Worm (Caenorhabditis elegans): ENCODE results near the gene mev-1.

The mev-1 gene

ce11 chrIII:10290541-10290940, 43.5 kb upstream of the mev-1 start:
- TF ChIP-seq blmp-1 (tag; optimal IDR thresholded peaks at IDR 0.05) (no peak), flh-1 (GFP tag; optimal IDR thresholded peaks at IDR 0.05) (no peak), M03D4.4 (tag; optimal IDR thresholded peaks at IDR 0.05) (no peak), mep-1 (tag; optimal IDR thresholded peaks at IDR 0.05) (no peak), nhr-76 (tag; optimal IDR thresholded peaks at IDR 0.05) (no peak), sem-2 (GFP tag; optimal IDR thresholded peaks at IDR 0.05) (no peak), hlh-1 (tag; optimal IDR thresholded peaks at IDR 0.05) (no peak), nhr-28 (tag; optimal IDR thresholded peaks at IDR 0.05) (no peak), ceh-83 (GFP tag; optimal IDR thresholded peaks at IDR 0.05) (no peak), lin-13 (tag; optimal IDR thresholded peaks at IDR 0.05) (no peak), tbx-8 (GFP tag; optimal IDR thresholded peaks at IDR 0.05) (no peak), zip-8 (tag; optimal IDR thresholded peaks at IDR 0.05) (no peak), pha-4 (tag; optimal IDR thresholded peaks at IDR 0.05) (no peak), ham-2 (GFP tag; optimal IDR thresholded peaks at IDR 0.05) (no peak), cnd-1 (tag; optimal IDR thresholded peaks at IDR 0.05) (no peak), ceh-39 (tag; optimal IDR thresholded peaks at IDR 0.05) (no peak), ces-1 (GFP tag; optimal IDR thresholded peaks at IDR 0.05) (no peak), sptf-1 (tag; optimal IDR thresholded peaks at IDR 0.05) (no peak), nhr-12 (tag; optimal IDR thresholded peaks at IDR 0.05) (no peak)

ce11 chrIII:10293362-10293761, 40.7 kb upstream of the mev-1 start:
- no peak for TF ChIP-seq ham-2 (GFP tag; optimal IDR thresholded peaks at IDR 0.05)
- TF ChIP-seq snpc-4 (tag; optimal IDR thresholded peaks at IDR 0.05), result no peak
- no peak for TF ChIP-seq hlh-1 (tag; optimal IDR thresholded peaks at IDR 0.05)
- TF ChIP-seq flh-1 (GFP tag; optimal IDR thresholded peaks at IDR 0.05), result no peak
- TF ChIP-seq lin-32 (GFP tag; optimal IDR thresholded peaks at IDR 0.05), result no peak
- no peak for TF ChIP-seq nhr-237 (tag; optimal IDR thresholded peaks at IDR 0.05)

- TF ChIP-seq snpc-4 (tag; optimal IDR thresholded peaks at IDR 0.05) (no peak), nhr-237 (tag; optimal IDR thresholded peaks at IDR 0.05) (no peak), ces-1 (GFP tag; optimal IDR thresholded peaks at IDR 0.05) (no peak), flh-1 (GFP tag; optimal IDR thresholded peaks at IDR 0.05) (no peak), ceh-83 (GFP tag; optimal IDR thresholded peaks at IDR 0.05) (no peak), bed-3 (GFP tag; optimal IDR thresholded peaks at IDR 0.05) (no peak), lin-32 (GFP tag; optimal IDR thresholded peaks at IDR 0.05) (no peak), drap-1 (GFP tag; optimal IDR thresholded peaks at IDR 0.05) (no peak), hlh-1 (tag; optimal IDR thresholded peaks at IDR 0.05) (no peak), nhr-12 (tag; optimal IDR thresholded peaks at IDR 0.05) (no peak), nhr-28 (tag; optimal IDR thresholded peaks at IDR 0.05) (no peak), zip-8 (tag; optimal IDR thresholded peaks at IDR 0.05) (no peak), mls-2 (tag; optimal IDR thresholded peaks at IDR 0.05) (no peak)
Observed at ce11 chrIII:10293946-10294345, 40.1 kb upstream of the mev-1 start.

- TF ChIP-seq elt-3 (tag; optimal IDR thresholded peaks at IDR 0.05) (no peak), ham-2 (GFP tag; optimal IDR thresholded peaks at IDR 0.05) (no peak), nhr-76 (tag; optimal IDR thresholded peaks at IDR 0.05) (no peak), nhr-2 (tag; optimal IDR thresholded peaks at IDR 0.05) (no peak), ceh-43 (GFP tag; optimal IDR thresholded peaks at IDR 0.05) (no peak), unc-62 (GFP tag; optimal IDR thresholded peaks at IDR 0.05) (no peak), nhr-28 (tag; optimal IDR thresholded peaks at IDR 0.05) (no peak), mep-1 (tag; optimal IDR thresholded peaks at IDR 0.05) (no peak), nhr-12 (tag; optimal IDR thresholded peaks at IDR 0.05) (no peak), tbx-8 (GFP tag; optimal IDR thresholded peaks at IDR 0.05) (no peak), snpc-4 (tag; optimal IDR thresholded peaks at IDR 0.05) (no peak), drap-1 (GFP tag; optimal IDR thresholded peaks at IDR 0.05) (no peak), unc-39 (tag; optimal IDR thresholded peaks at IDR 0.05) (no peak), unc-120 (tag; optimal IDR thresholded peaks at IDR 0.05; ENCODE audit: poor library complexity, severe bottlenecking) (no peak)
Observed at ce11 chrIII:10294837-10295236, 39.2 kb upstream of the mev-1 start, which contains the start of gene vglu-2. vglu-2 (plus strand) TSS chrIII:10295137.

ce11 chrIII:10296904-10297303, 37.2 kb upstream of the mev-1 start:
- TF ChIP-seq mls-2 (tag; optimal IDR thresholded peaks at IDR 0.05), result no peak
- no peak for TF ChIP-seq unc-120 (tag; optimal IDR thresholded peaks at IDR 0.05; ENCODE audit: poor library complexity, severe bottlenecking)
- no peak for TF ChIP-seq nhr-76 (tag; optimal IDR thresholded peaks at IDR 0.05)
- TF ChIP-seq flh-1 (GFP tag; optimal IDR thresholded peaks at IDR 0.05), result no peak
- TF ChIP-seq nhr-237 (tag; optimal IDR thresholded peaks at IDR 0.05), result no peak
- no peak for TF ChIP-seq unc-62 (GFP tag; optimal IDR thresholded peaks at IDR 0.05)
- TF ChIP-seq M03D4.4 (tag; optimal IDR thresholded peaks at IDR 0.05), result no peak
- TF ChIP-seq blmp-1 (tag; optimal IDR thresholded peaks at IDR 0.05), result no peak
- no peak for TF ChIP-seq ham-2 (GFP tag; optimal IDR thresholded peaks at IDR 0.05)
- TF ChIP-seq mep-1 (tag; optimal IDR thresholded peaks at IDR 0.05), result no peak
- TF ChIP-seq snpc-4 (tag; optimal IDR thresholded peaks at IDR 0.05), result no peak
- TF ChIP-seq zip-8 (tag; optimal IDR thresholded peaks at IDR 0.05), result no peak
- no peak for TF ChIP-seq ceh-39 (tag; optimal IDR thresholded peaks at IDR 0.05)
- TF ChIP-seq lin-32 (GFP tag; optimal IDR thresholded peaks at IDR 0.05), result no peak
- no peak for TF ChIP-seq cnd-1 (tag; optimal IDR thresholded peaks at IDR 0.05)
- TF ChIP-seq elt-3 (tag; optimal IDR thresholded peaks at IDR 0.05), result no peak
- no peak for TF ChIP-seq bed-3 (GFP tag; optimal IDR thresholded peaks at IDR 0.05)

Data from whole organism, mixed stage, embryonic.